Worm (Caenorhabditis elegans) whole organism, L1 larva: ENCODE measurements around the gene dop-5.

Source experiments
- ama-1 ChIP-seq: fragments of 150-350 bp; optimal IDR thresholded peaks from 2 replicates; lab custom pipeline; 2014
- dpl-1 ChIP-seq, 3 experiments: fragments of 150-350 bp in 2 of 3; sonication (generic microtip) in 1 of 3; optimal IDR thresholded peaks; 2 replicates each; lab custom pipeline; 2014 to 2017; ENCODE audit warnings: missing biosample characterization in 3 of 3, missing genetic modification characterization in 3 of 3, missing genetic modification reagents in 3 of 3
- egl-27 ChIP-seq, 2 experiments: fragments of 150-350 bp in 1 of 2; sonication (generic microtip); optimal IDR thresholded peaks; 3 replicates each; lab custom pipeline; 2017 to 2018; ENCODE audit warnings: missing biosample characterization in 2 of 2, missing genetic modification characterization in 2 of 2, missing genetic modification reagents in 2 of 2
- fos-1 ChIP-seq: fragments of 150-350 bp; optimal IDR thresholded peaks from 2 replicates; lab custom pipeline; 2014; ENCODE audit warnings: missing biosample characterization, missing genetic modification characterization
- nhr-11 ChIP-seq: fragments of 150-350 bp; optimal IDR thresholded peaks from 2 replicates; lab custom pipeline; 2014; ENCODE audit warnings: missing biosample characterization, missing genetic modification characterization
- ztf-11 ChIP-seq, 2 experiments: sonication (generic microtip); optimal IDR thresholded peaks; 2 replicates each; lab custom pipeline; 2016 to 2017; ENCODE audit warnings: missing genetic modification characterization in 2 of 2, missing biosample characterization in 1 of 2, missing compliant biosample characterization in 1 of 2

ce11 chrV:11351263-11351662, 14.8 kb downstream of the dop-5 start:
- TF ChIP-seq fos-1 (tag; lab: Kevin White, UChicago) (no peak), dpl-1 (GFP tag; optimal IDR thresholded peaks at IDR 0.05; lab: Kevin White, UChicago) (no peak), nhr-11 (tag; lab: Kevin White, UChicago) (no peak), ama-1 (lab: Kevin White, UChicago) (no peak), ztf-11 (tag; optimal IDR thresholded peaks at IDR 0.05; lab: Kevin White, UChicago) (no peak), egl-27 (tag; optimal IDR thresholded peaks at IDR 0.05; lab: Kevin White, UChicago) (no peak)
